Fruit fly (Drosophila melanogaster) whole organism, pupa: ENCODE measurements around the gene blp.
"Not testable (repeated sequence)": the region's sequence is repeated elsewhere in the genome, so short reads cannot be mapped to it uniquely, and the experiment has no call there.

ENCODE experiments used
- CG13204 ChIP-seq: fragments of 200-800 bp; sonication (Bioruptor generic); optimal IDR thresholded peaks from 2 replicates; lab custom pipeline; 2018; ENCODE audit warnings: missing biosample characterization, mild to moderate bottlenecking, missing genetic modification characterization, moderate library complexity
- CG15710 ChIP-seq: fragments of 200-800 bp; sonication (Bioruptor generic); optimal IDR thresholded peaks from 2 replicates; lab custom pipeline; 2018; ENCODE audit warnings: missing biosample characterization, mild to moderate bottlenecking, missing genetic modification characterization, moderate library complexity
- CG8301 ChIP-seq: fragments of 200-800 bp; sonication (Bioruptor generic); optimal IDR thresholded peaks from 2 replicates; lab custom pipeline; 2018; ENCODE audit warnings: missing biosample characterization, mild to moderate bottlenecking, missing genetic modification characterization
- CG9948 ChIP-seq: fragments of 200-800 bp; sonication (Bioruptor generic); optimal IDR thresholded peaks from 2 replicates; lab custom pipeline; 2018; ENCODE audit warnings: missing biosample characterization, mild to moderate bottlenecking, missing genetic modification characterization, moderate library complexity
- EcR ChIP-seq: fragments of 200-800 bp; sonication (Bioruptor generic); optimal IDR thresholded peaks from 3 replicates; lab custom pipeline; 2019; ENCODE audit warnings: missing biosample characterization, missing genetic modification characterization, mild to moderate bottlenecking, moderate library complexity, missing genetic modification reagents
- Ets98B ChIP-seq: fragments of 200-800 bp; sonication (Bioruptor generic); IDR thresholded peaks from 2 replicates; pipeline ENCODE4 v1.3.6; 2022; ENCODE audit warnings: missing biosample characterization, missing genetic modification characterization
- Pif1A ChIP-seq: fragments of 200-800 bp; sonication (Bioruptor generic); optimal IDR thresholded peaks from 3 replicates; lab custom pipeline; 2016; ENCODE audit warnings: missing biosample characterization, missing genetic modification characterization
- fd96Ca ChIP-seq: fragments of 200-800 bp; sonication (Bioruptor generic); IDR thresholded peaks from 3 replicates; pipeline ENCODE4 v1.3.6; 2022; ENCODE audit warnings: missing biosample characterization, missing genetic modification characterization

DNA sequence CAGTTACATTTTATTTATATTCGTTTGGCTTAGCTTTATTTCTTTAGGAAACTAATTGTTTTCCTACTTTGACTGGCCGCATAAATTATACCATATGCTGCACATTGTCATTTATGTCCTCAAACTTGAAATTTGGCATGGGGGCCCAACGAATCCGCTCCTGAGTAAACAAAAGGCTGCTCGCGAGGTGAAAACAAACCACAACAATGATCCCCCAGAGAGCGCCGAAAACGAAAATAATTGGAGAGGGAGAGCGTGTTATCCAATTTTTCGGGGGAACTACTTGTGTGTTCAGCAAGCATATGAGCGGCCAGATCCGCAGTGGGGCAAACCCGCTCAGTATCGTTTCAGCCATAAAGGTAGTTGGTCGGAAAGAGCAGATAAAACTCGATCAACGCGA, 25.5 kb upstream of the blp start, which contains the start of gene EndoU:
- not testable (repeated sequence) for TF ChIP-seq Ets98B; CG13204 (GFP tag; lab: Kevin White, UChicago); Pif1A (GFP tag; lab: Kevin White, UChicago); CG8301 (tag; lab: Kevin White, UChicago); CG9948 (tag; lab: Kevin White, UChicago); fd96Ca; CG15710 (tag; lab: Kevin White, UChicago); EcR (GFP tag; lab: Kevin White, UChicago)
